Worm (Caenorhabditis elegans) whole organism, early embryonic: ENCODE data around the gene F22B5.5.

Source experiments
- B0310.2 ChIP-seq: sonication (generic microtip); optimal IDR thresholded peaks from 2 replicates; lab custom pipeline; 2016; ENCODE audit warnings: mild to moderate bottlenecking, missing genetic modification characterization, missing compliant biosample characterization
- aly-1 ChIP-seq: sonication (generic microtip); optimal IDR thresholded peaks from 2 replicates; lab custom pipeline; 2016; ENCODE audit warnings: missing genetic modification characterization, missing compliant biosample characterization
- ama-1 ChIP-seq: fragments of 150-350 bp; optimal IDR thresholded peaks from 2 replicates; lab custom pipeline; 2014
- pes-1 ChIP-seq: fragments of 200-800 bp; sonication (Bioruptor generic); IDR thresholded peaks from 2 replicates; pipeline ENCODE4 v1.3.6; 2022; ENCODE audit warnings: missing genetic modification reagents, missing genetic modification characterization, missing compliant biosample characterization
- sea-1 ChIP-seq: fragments of 200-800 bp; sonication (Bioruptor generic); conservative IDR thresholded peaks from 2 replicates; pipeline ENCODE4 v1.3.6; 2022; ENCODE audit warnings: missing genetic modification characterization, missing compliant biosample characterization
- tbx-11 ChIP-seq: fragments of 200-800 bp; sonication (Bioruptor generic); IDR thresholded peaks from 2 replicates; pipeline ENCODE4 v1.3.6; 2022; ENCODE audit warnings: missing genetic modification characterization, missing compliant biosample characterization
- tbx-37 ChIP-seq: fragments of 200-800 bp; sonication (Bioruptor generic); conservative IDR thresholded peaks from 2 replicates; pipeline ENCODE4 v1.3.6; 2022; ENCODE audit warnings: missing genetic modification reagents, missing genetic modification characterization, missing compliant biosample characterization

The F22B5.5 gene

ce11 chrII:8405303-8405702 lies 49.1 kb downstream of the F22B5.5 start, which contains the start of gene ubc-24:
TSS of gene ubc-24 (plus strand) at chrII:8405603.
- no peak for TF ChIP-seq aly-1 (tag; lab: Kevin White, UChicago)
- TF ChIP-seq pes-1 (GFP tag; lab: Robert Waterston, UW) = no peak
- no peak for TF ChIP-seq tbx-11 (GFP tag; lab: Robert Waterston, UW)
- no peak for TF ChIP-seq B0310.2 (tag; lab: Kevin White, UChicago)
- no peak for TF ChIP-seq tbx-37 (GFP tag; lab: Robert Waterston, UW)
- TF ChIP-seq sea-1 = no peak

ce11 chrII:8404748-8405147 lies 49.7 kb downstream of the F22B5.5 start, which contains the start of gene skpo-1:
TSS of gene skpo-1 (minus strand) at chrII:8404848.
- TF ChIP-seq ama-1 (lab: Kevin White, UChicago) = no peak
